Fruit fly (Drosophila melanogaster) whole organism, pupa: ENCODE data around the gene ATP7.

Experiments
- CG10348 ChIP-seq: fragments of 200-800 bp; sonication (Bioruptor generic); IDR thresholded peaks from 2 replicates; pipeline ENCODE4 v1.3.6; 2022; ENCODE audit warnings: missing biosample characterization, missing genetic modification characterization
- CG12605 ChIP-seq: fragments of 200-800 bp; sonication (Bioruptor generic); IDR thresholded peaks from 2 replicates; pipeline ENCODE4 v1.3.6; 2022; ENCODE audit warnings: missing biosample characterization, missing genetic modification characterization
- CG13204 ChIP-seq: fragments of 200-800 bp; sonication (Bioruptor generic); optimal IDR thresholded peaks from 2 replicates; lab custom pipeline; 2018; ENCODE audit warnings: missing biosample characterization, mild to moderate bottlenecking, missing genetic modification characterization, moderate library complexity
- CG14655 ChIP-seq: fragments of 200-800 bp; sonication (Bioruptor generic); optimal IDR thresholded peaks from 3 replicates; lab custom pipeline; 2017; ENCODE audit warnings: mild to moderate bottlenecking, missing biosample characterization, missing genetic modification reagents, missing genetic modification characterization
- CG15710 ChIP-seq: fragments of 200-800 bp; sonication (Bioruptor generic); optimal IDR thresholded peaks from 2 replicates; lab custom pipeline; 2018; ENCODE audit warnings: missing biosample characterization, mild to moderate bottlenecking, missing genetic modification characterization, moderate library complexity
- CG17806 ChIP-seq: fragments of 200-800 bp; sonication (Bioruptor generic); optimal IDR thresholded peaks from 2 replicates; lab custom pipeline; 2018; ENCODE audit warnings: missing biosample characterization, mild to moderate bottlenecking, missing genetic modification characterization, moderate library complexity
- CG32121 ChIP-seq: fragments of 200-800 bp; sonication (Bioruptor generic); IDR thresholded peaks from 2 replicates; pipeline ENCODE4 v1.3.6; 2022; ENCODE audit warnings: missing biosample characterization, missing genetic modification characterization
- CG34367 ChIP-seq: fragments of 200-800 bp; sonication (Bioruptor generic); optimal IDR thresholded peaks from 2 replicates; lab custom pipeline; 2018; ENCODE audit warnings: missing biosample characterization, mild to moderate bottlenecking, missing genetic modification characterization
- CG4496 ChIP-seq: fragments of 200-800 bp; sonication (Bioruptor generic); IDR thresholded peaks from 3 replicates; pipeline ENCODE4 v1.3.6; 2022; ENCODE audit warnings: missing biosample characterization, missing genetic modification characterization
- CG8159 ChIP-seq: fragments of 200-800 bp; sonication (Bioruptor generic); optimal IDR thresholded peaks from 3 replicates; lab custom pipeline; 2018; ENCODE audit warnings: missing biosample characterization, mild to moderate bottlenecking, missing genetic modification characterization, moderate library complexity
- CG8301 ChIP-seq: fragments of 200-800 bp; sonication (Bioruptor generic); optimal IDR thresholded peaks from 2 replicates; lab custom pipeline; 2018; ENCODE audit warnings: missing biosample characterization, mild to moderate bottlenecking, missing genetic modification characterization
- CG9948 ChIP-seq: fragments of 200-800 bp; sonication (Bioruptor generic); optimal IDR thresholded peaks from 2 replicates; lab custom pipeline; 2018; ENCODE audit warnings: missing biosample characterization, mild to moderate bottlenecking, missing genetic modification characterization, moderate library complexity
- D1 ChIP-seq: fragments of 200-800 bp; sonication (Bioruptor generic); optimal IDR thresholded peaks from 2 replicates; lab custom pipeline; 2018; ENCODE audit warnings: missing biosample characterization, mild to moderate bottlenecking, missing genetic modification characterization, moderate library complexity
- EcR ChIP-seq: fragments of 200-800 bp; sonication (Bioruptor generic); optimal IDR thresholded peaks from 3 replicates; lab custom pipeline; 2019; ENCODE audit warnings: missing biosample characterization, missing genetic modification characterization, mild to moderate bottlenecking, moderate library complexity, missing genetic modification reagents
- Ets98B ChIP-seq: fragments of 200-800 bp; sonication (Bioruptor generic); IDR thresholded peaks from 2 replicates; pipeline ENCODE4 v1.3.6; 2022; ENCODE audit warnings: missing biosample characterization, missing genetic modification characterization
- Pif1A ChIP-seq: fragments of 200-800 bp; sonication (Bioruptor generic); optimal IDR thresholded peaks from 3 replicates; lab custom pipeline; 2016; ENCODE audit warnings: missing biosample characterization, missing genetic modification characterization
- Pif1B ChIP-seq: fragments of 200-800 bp; sonication (Bioruptor generic); optimal IDR thresholded peaks from 3 replicates; lab custom pipeline; 2016; ENCODE audit warnings: missing biosample characterization, missing genetic modification characterization
- Snoo ChIP-seq: fragments of 200-800 bp; sonication (Bioruptor generic); optimal IDR thresholded peaks from 3 replicates; lab custom pipeline; 2017; ENCODE audit warnings: missing biosample characterization, mild to moderate bottlenecking, missing genetic modification characterization, inconsistent platforms
- fd96Ca ChIP-seq: fragments of 200-800 bp; sonication (Bioruptor generic); IDR thresholded peaks from 3 replicates; pipeline ENCODE4 v1.3.6; 2022; ENCODE audit warnings: missing biosample characterization, missing genetic modification characterization
- gl ChIP-seq: fragments of 200-800 bp; sonication (Bioruptor generic); optimal IDR thresholded peaks from 2 replicates; lab custom pipeline; 2018; ENCODE audit warnings: missing biosample characterization, mild to moderate bottlenecking, missing genetic modification characterization
- rn ChIP-seq: fragments of 200-800 bp; sonication (Bioruptor generic); IDR thresholded peaks from 2 replicates; pipeline ENCODE4 v1.3.6; 2022; ENCODE audit warnings: missing biosample characterization, missing genetic modification characterization

ATP7 gene

dm6 chrX:11873116-11873515 lies 18.3 kb downstream of the ATP7 start, which contains the start of gene CG15739:
Gene CG15739 (plus strand): TSS chrX:11873319.
- TF ChIP-seq CG4496 = no peak
- TF ChIP-seq rn (GFP tag; lab: Robert Waterston, UW) = no peak
- TF ChIP-seq CG12605 (GFP tag; lab: Robert Waterston, UW) = no peak
- TF ChIP-seq gl (tag; lab: Kevin White, UChicago) = no peak
- no peak for TF ChIP-seq CG9948
- no peak for TF ChIP-seq D1 (tag; lab: Kevin White, UChicago)
- TF ChIP-seq CG8159 (tag; lab: Kevin White, UChicago) = no peak
- TF ChIP-seq CG15710 (tag; lab: Kevin White, UChicago) = no peak
- no peak for TF ChIP-seq Snoo (tag; lab: Kevin White, UChicago)
- TF ChIP-seq Pif1A = no peak
- no peak for TF ChIP-seq CG14655 (GFP tag; lab: Kevin White, UChicago)

dm6 chrX:11875146-11875830 lies 20.5 kb downstream of the ATP7 start:
- TF ChIP-seq Ets98B (GFP tag; lab: Robert Waterston, UW) = no peak
- TF ChIP-seq Snoo (tag; lab: Kevin White, UChicago) = no peak
- TF ChIP-seq CG34367 = no peak
- TF ChIP-seq CG8159 (tag; lab: Kevin White, UChicago) = no peak
- TF ChIP-seq CG13204 (GFP tag; lab: Kevin White, UChicago) = no peak
- TF ChIP-seq CG17806 (tag; lab: Kevin White, UChicago) = no peak
- no peak for TF ChIP-seq CG4496
- no peak for TF ChIP-seq CG9948
- no peak for TF ChIP-seq CG32121 (GFP tag; lab: Robert Waterston, UW)
- TF ChIP-seq EcR (GFP tag; lab: Kevin White, UChicago) = no peak
- no peak for TF ChIP-seq CG14655 (GFP tag; lab: Kevin White, UChicago)

DNA sequence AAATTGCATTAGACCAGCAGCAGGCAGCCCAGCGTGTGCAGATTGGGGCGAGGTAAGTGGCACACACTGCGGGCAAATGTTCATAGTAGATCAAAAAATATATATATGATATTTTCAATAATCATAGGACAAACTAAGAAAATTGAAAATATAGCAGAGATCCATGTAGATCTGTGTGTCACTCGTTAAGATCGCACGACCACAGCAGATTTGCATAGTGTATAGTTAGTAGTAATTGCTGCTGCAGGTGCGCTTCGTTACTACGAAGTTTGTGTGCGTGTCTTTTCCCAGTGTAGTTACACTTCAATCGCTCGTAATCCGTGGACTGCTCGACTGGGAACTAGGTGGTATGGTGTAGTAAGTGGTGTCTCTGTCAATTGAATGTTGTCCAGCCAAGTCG lies 22.3 kb downstream of the ATP7 start, which contains the start of gene CG10352:
Gene CG10352, minus strand, starts transcription at position 4 of the 400 bp plus-strand sequence.
- TF ChIP-seq Snoo (tag; lab: Kevin White, UChicago) (no peak), fd96Ca (GFP tag; lab: Robert Waterston, UW) (peak; percentile 44; the same call in 1 of the 3 replicates), CG8159 (tag; lab: Kevin White, UChicago) (no peak), Ets98B (GFP tag; lab: Robert Waterston, UW) (no peak), Pif1A (no peak), CG4496 (peak; percentile 61), CG32121 (GFP tag; lab: Robert Waterston, UW) (0 out of 2 replicates have a peak, but pooled peaks have one; percentile 35), CG34367 (no peak), rn (GFP tag; lab: Robert Waterston, UW) (no peak)

dm6 chrX:11881686-11882085 lies 26.9 kb downstream of the ATP7 start:
- TF ChIP-seq CG10348 (GFP tag; lab: Robert Waterston, UW) (no peak), gl (tag; lab: Kevin White, UChicago) (peak; percentile 33)

dm6 chrX:11882447-11882846 lies 27.6 kb downstream of the ATP7 start:
- TF ChIP-seq EcR (GFP tag; lab: Kevin White, UChicago) = no peak
- no peak for TF ChIP-seq gl (tag; lab: Kevin White, UChicago)
- peak; percentile 15 for TF ChIP-seq CG9948
- peak; percentile 44 for TF ChIP-seq CG8159 (tag; lab: Kevin White, UChicago)
- no peak for TF ChIP-seq CG10348 (GFP tag; lab: Robert Waterston, UW)
- no peak for TF ChIP-seq Ets98B (GFP tag; lab: Robert Waterston, UW)
- peak; percentile 39 for TF ChIP-seq CG14655 (GFP tag; lab: Kevin White, UChicago)
- TF ChIP-seq CG13204 (GFP tag; lab: Kevin White, UChicago) = no peak
- TF ChIP-seq CG4496 = no peak
- TF ChIP-seq CG8301 = peak; percentile 28
- no peak for TF ChIP-seq Snoo (tag; lab: Kevin White, UChicago)
- TF ChIP-seq CG17806 (tag; lab: Kevin White, UChicago) = no peak
- TF ChIP-seq D1 (tag; lab: Kevin White, UChicago) = no peak
- TF ChIP-seq Pif1A = peak; percentile 24
- no peak for TF ChIP-seq Pif1B (GFP tag; lab: Kevin White, UChicago)
- no peak for TF ChIP-seq CG34367
- TF ChIP-seq fd96Ca (GFP tag; lab: Robert Waterston, UW) = no peak
- peak; percentile 32 for TF ChIP-seq CG15710 (tag; lab: Kevin White, UChicago)
- no peak for TF ChIP-seq rn (GFP tag; lab: Robert Waterston, UW)
- TF ChIP-seq, all 21 proteins: peak for 6

dm6 chrX:11884134-11884533 lies 29.3 kb downstream of the ATP7 start:
- no peak for TF ChIP-seq EcR (GFP tag; lab: Kevin White, UChicago)
- TF ChIP-seq, all 21 proteins: peak for 0

dm6 chrX:11885356-11885755 lies 30.5 kb downstream of the ATP7 start:
- TF ChIP-seq CG32121 (GFP tag; lab: Robert Waterston, UW) = no peak
- TF ChIP-seq fd96Ca (GFP tag; lab: Robert Waterston, UW) = no peak
- no peak for TF ChIP-seq Pif1A
- TF ChIP-seq, all 21 proteins: peak for 0
